Fruit fly (Drosophila melanogaster): ENCODE results near the gene CG11342.

The CG11342 gene

DNA sequence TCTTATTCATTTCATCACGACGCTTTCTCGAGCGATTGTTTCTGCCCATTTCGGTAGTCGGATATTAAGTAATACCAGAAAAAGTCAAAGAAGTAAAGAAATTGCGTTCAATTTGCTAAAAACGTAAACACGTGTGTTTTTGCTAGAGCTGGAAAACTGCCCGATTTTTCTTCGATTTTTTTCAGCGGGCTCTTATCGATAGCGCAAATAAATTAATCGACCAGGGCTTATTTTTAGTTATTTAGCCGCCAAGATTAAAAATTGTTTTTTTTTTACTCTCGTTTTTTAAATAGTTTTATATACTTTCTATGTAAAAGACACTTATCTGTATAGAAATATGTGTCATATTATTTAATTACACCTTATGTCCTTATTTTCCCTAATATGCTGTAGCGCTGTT is 38.7 kb upstream of the CG11342 start, which contains the start of gene CG15019:
CG15019 (minus strand) TSS at position 138 of the 400 bp plus-strand sequence.
- TF ChIP-seq CG33017 (tag; optimal IDR thresholded peaks at IDR 0.05), result no peak
- no peak for TF ChIP-seq CG1620 (GFP tag; optimal IDR thresholded peaks at IDR 0.05)
- peak; percentile 95 for TF ChIP-seq Mnt (GFP tag; optimal IDR thresholded peaks at IDR 0.05)

DNA sequence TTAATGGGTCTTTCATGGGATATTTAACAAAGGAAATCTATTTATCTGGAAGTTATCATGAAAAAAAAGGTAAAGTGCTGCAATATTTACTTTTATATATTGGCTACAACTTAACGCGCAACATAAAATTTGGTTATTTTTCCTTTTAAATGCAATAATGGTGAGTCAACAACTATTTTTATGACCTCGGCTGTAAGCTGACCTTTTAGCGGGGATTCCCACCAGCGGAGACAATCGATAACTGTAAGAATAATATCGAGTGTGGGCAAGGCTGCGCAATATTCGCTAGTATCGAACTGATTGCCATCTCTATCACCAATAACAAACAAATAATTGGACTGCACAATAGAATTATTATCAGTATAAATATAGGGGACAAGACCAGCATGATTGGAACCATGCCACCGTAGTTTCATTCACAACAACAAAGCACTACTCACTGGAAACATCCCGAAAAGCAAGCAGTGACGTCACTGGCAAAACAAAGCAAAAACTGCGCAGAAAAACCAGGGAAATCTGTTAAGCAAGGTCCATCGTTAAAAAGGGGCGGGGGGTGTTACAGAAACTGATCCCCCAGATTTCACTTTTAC is 36.0 kb upstream of the CG11342 start, which contains the start of gene Syx17:
Syx17 (plus strand) TSS at position 308 of the 590 bp plus-strand sequence.
- no peak for TF ChIP-seq Crg-1 (GFP tag; optimal IDR thresholded peaks at IDR 0.05)
- no peak for TF ChIP-seq kay (GFP tag; ENCODE audit: borderline replicate concordance)
- TF ChIP-seq CG14711 (tag; optimal IDR thresholded peaks at IDR 0.05), result no peak
- TF ChIP-seq Hr96 (GFP tag; optimal IDR thresholded peaks at IDR 0.05), result peak; percentile 42
- TF ChIP-seq Mnt (GFP tag; optimal IDR thresholded peaks at IDR 0.05), result peak; percentile 8
- TF ChIP-seq pad (GFP tag; optimal IDR thresholded peaks at IDR 0.05), result peak; percentile 10
- no peak for TF ChIP-seq cic (GFP tag; optimal IDR thresholded peaks at IDR 0.05)
- no peak for TF ChIP-seq ovo (GFP tag; optimal IDR thresholded peaks at IDR 0.05)
- peak; percentile 9 for TF ChIP-seq Clk (GFP tag; optimal IDR thresholded peaks at IDR 0.05)
- TF ChIP-seq CG11617 (GFP tag; optimal IDR thresholded peaks at IDR 0.05), result no peak
- TF ChIP-seq CG5204 (GFP tag; optimal IDR thresholded peaks at IDR 0.05), result no peak
- TF ChIP-seq CG1620 (GFP tag; optimal IDR thresholded peaks at IDR 0.05), result peak; percentile 43
- TF ChIP-seq CG7101 (tag; optimal IDR thresholded peaks at IDR 0.05), result peak; percentile 30
- TF ChIP-seq cnc (optimal IDR thresholded peaks at IDR 0.05), result no peak
- peak; percentile 70 for TF ChIP-seq toe (GFP tag; optimal IDR thresholded peaks at IDR 0.05)
- no peak for TF ChIP-seq CG7045 (GFP tag; optimal IDR thresholded peaks at IDR 0.05)
- TF ChIP-seq bab1 (GFP tag; optimal IDR thresholded peaks at IDR 0.05), result peak; percentile 54
- peak; percentile 24 for TF ChIP-seq CG33017 (tag; optimal IDR thresholded peaks at IDR 0.05)
- TF ChIP-seq CG12768 (GFP tag; optimal IDR thresholded peaks at IDR 0.05), result no peak
- TF ChIP-seq tj (GFP tag; optimal IDR thresholded peaks at IDR 0.05), result no peak

DNA sequence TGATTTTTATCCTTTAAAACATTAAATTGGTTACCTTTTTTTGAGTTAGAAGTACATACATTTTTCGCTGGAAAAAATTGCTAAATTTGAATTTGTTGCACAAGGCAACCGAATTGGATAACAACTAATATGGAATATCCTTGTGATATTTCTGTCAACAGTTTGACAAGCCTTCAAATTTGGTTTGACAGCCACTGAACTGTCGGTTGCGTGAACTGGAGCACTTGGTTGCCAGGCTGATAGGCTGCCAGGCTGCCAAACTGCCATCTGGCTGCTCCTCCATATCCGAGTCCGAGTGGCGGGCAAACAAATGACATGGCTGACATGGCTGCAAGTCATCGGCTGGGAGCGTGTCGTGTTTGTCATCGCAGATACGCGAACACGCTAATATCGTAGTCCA is 34.0 kb upstream of the CG11342 start:
- TF ChIP-seq CG12768 (GFP tag; optimal IDR thresholded peaks at IDR 0.05), result no peak
- TF ChIP-seq tj (GFP tag; optimal IDR thresholded peaks at IDR 0.05), result no peak
- TF ChIP-seq cnc (optimal IDR thresholded peaks at IDR 0.05), result no peak
- no peak for TF ChIP-seq CG33017 (tag; optimal IDR thresholded peaks at IDR 0.05)

DNA sequence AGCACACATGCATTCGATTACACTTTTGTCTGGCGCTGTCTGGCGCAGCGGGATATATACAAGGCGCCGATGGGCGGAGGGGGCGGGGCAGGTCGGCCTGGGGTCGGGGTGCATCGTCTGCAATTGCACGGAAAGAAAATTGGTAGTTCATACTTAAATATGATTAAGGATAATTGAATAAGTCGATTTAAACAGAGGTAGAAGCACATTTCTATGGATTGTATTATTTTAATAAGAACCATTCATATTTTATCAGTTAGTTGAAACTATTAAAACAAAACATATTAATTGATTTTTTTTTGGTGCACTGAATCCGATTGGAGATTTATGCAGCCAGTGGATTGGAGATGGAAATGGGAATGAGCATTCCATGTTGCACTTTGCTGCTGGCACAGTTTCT is 32.6 kb upstream of the CG11342 start:
- TF ChIP-seq kay (GFP tag; ENCODE audit: borderline replicate concordance) (no peak), cnc (optimal IDR thresholded peaks at IDR 0.05) (no peak), CG14711 (tag; optimal IDR thresholded peaks at IDR 0.05) (no peak), CG7101 (tag; optimal IDR thresholded peaks at IDR 0.05) (no peak), Hr96 (GFP tag; optimal IDR thresholded peaks at IDR 0.05) (no peak), pad (GFP tag; optimal IDR thresholded peaks at IDR 0.05) (no peak), CG12768 (GFP tag; optimal IDR thresholded peaks at IDR 0.05) (no peak), CG7045 (GFP tag; optimal IDR thresholded peaks at IDR 0.05) (no peak), Clk (GFP tag; optimal IDR thresholded peaks at IDR 0.05) (no peak), bab1 (GFP tag; optimal IDR thresholded peaks at IDR 0.05) (no peak), CG11617 (GFP tag; optimal IDR thresholded peaks at IDR 0.05) (no peak), CG1620 (GFP tag; optimal IDR thresholded peaks at IDR 0.05) (no peak)

DNA sequence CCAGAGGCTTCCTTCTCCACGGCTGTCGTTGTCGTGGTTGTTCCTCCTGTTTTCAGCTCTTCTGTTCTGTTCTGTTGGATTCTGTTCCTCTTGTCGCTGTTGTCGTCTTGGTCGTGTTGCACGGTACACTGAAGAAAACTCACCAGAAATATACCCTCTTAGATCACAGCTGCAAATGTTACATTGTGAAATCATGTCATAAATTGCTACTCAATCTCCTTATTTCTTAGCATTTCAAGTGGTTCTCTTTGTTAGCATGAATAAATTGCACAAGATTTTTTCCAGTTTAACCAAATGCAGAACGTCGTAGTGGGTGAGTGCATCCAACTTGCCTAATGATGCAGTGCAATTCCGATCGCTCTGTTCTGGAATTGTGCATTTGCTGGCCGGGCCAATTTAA is 30.6 kb upstream of the CG11342 start:
- TF ChIP-seq Mnt (GFP tag; optimal IDR thresholded peaks at IDR 0.05), result no peak
- no peak for TF ChIP-seq CG14711 (tag; optimal IDR thresholded peaks at IDR 0.05)
- no peak for TF ChIP-seq CG1620 (GFP tag; optimal IDR thresholded peaks at IDR 0.05)

DNA sequence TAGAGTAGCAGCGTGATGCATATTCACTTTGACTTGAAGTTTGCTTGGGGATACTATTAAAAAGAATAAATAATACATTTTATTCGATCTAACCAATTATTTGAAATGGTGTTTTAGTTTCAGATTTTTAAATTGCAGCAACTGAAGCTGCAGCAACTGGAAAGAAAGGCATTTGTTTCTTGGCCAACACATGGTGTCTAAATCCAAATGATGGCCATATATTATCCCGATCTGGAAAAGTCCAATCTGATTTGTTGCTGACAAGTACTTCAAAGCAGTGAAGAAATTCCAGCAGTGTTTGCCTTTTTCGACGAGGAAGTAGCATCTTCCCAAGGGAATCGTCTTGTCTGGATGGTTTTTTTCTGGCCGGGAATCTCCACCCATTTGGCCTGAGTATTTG is 29.9 kb upstream of the CG11342 start:
- no peak for TF ChIP-seq Mnt (GFP tag; optimal IDR thresholded peaks at IDR 0.05)
- TF ChIP-seq cnc (optimal IDR thresholded peaks at IDR 0.05), result no peak
- TF ChIP-seq ovo (GFP tag; optimal IDR thresholded peaks at IDR 0.05), result no peak
- TF ChIP-seq bab1 (GFP tag; optimal IDR thresholded peaks at IDR 0.05), result no peak
- TF ChIP-seq CG11617 (GFP tag; optimal IDR thresholded peaks at IDR 0.05), result no peak
- TF ChIP-seq Crg-1 (GFP tag; optimal IDR thresholded peaks at IDR 0.05), result no peak
- no peak for TF ChIP-seq toe (GFP tag; optimal IDR thresholded peaks at IDR 0.05)
- no peak for TF ChIP-seq CG12768 (GFP tag; optimal IDR thresholded peaks at IDR 0.05)
- no peak for TF ChIP-seq CG5204 (GFP tag; optimal IDR thresholded peaks at IDR 0.05)
- no peak for TF ChIP-seq Clk (GFP tag; optimal IDR thresholded peaks at IDR 0.05)

DNA sequence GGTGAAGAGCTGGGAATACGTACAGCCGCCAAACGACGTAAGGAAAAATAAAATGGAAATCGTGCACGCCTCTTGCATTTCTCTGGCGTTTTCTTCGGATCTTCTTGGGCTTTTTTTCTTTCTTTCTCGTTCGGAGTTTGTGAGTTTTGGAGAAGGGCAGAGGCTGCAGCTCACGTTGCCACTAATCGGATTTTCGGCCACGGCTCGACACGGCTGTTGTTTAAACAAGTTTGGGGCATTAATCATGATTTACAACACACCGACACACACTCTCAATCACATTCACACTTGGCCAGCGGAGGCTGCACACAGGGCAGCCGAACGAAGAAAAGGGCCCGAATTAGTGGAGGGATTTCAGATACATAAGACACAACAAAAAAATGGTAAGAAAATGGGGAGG is 29.1 kb upstream of the CG11342 start:
- TF ChIP-seq tj (GFP tag; optimal IDR thresholded peaks at IDR 0.05) (no peak), CG7045 (GFP tag; optimal IDR thresholded peaks at IDR 0.05) (no peak), CG14711 (tag; optimal IDR thresholded peaks at IDR 0.05) (no peak), CG12768 (GFP tag; optimal IDR thresholded peaks at IDR 0.05) (no peak), ovo (GFP tag; optimal IDR thresholded peaks at IDR 0.05) (no peak), CG5204 (GFP tag; optimal IDR thresholded peaks at IDR 0.05) (no peak), pad (GFP tag; optimal IDR thresholded peaks at IDR 0.05) (no peak), cnc (optimal IDR thresholded peaks at IDR 0.05) (no peak), toe (GFP tag; optimal IDR thresholded peaks at IDR 0.05) (no peak), Mnt (GFP tag; optimal IDR thresholded peaks at IDR 0.05) (no peak), bab1 (GFP tag; optimal IDR thresholded peaks at IDR 0.05) (no peak), CG33017 (tag; optimal IDR thresholded peaks at IDR 0.05) (no peak)
